Worm (Caenorhabditis elegans): ENCODE data around the gene pipp-4P.

Gene pipp-4P

ce11 chrIII:2855929-2856328 lies 36.8 kb downstream of the pipp-4P start, which contains the start of gene F56F11.4:
Gene F56F11.4, plus strand, starts transcription at chrIII:2856229.
- TF ChIP-seq W03F9.2 (tag; optimal IDR thresholded peaks at IDR 0.05), result no peak
- no peak for TF ChIP-seq him-1 (tag; optimal IDR thresholded peaks at IDR 0.05)
- TF ChIP-seq dao-5 (tag; optimal IDR thresholded peaks at IDR 0.05), result no peak

ce11 chrIII:2858334-2858733 lies 39.3 kb downstream of the pipp-4P start:
- TF ChIP-seq dao-5 (tag; optimal IDR thresholded peaks at IDR 0.05) (no peak), W03F9.2 (tag; optimal IDR thresholded peaks at IDR 0.05) (no peak), him-1 (tag; optimal IDR thresholded peaks at IDR 0.05) (no peak)

ce11 chrIII:2864669-2865068 lies 45.6 kb downstream of the pipp-4P start:
- TF ChIP-seq him-1 (tag; optimal IDR thresholded peaks at IDR 0.05), result no peak
- TF ChIP-seq W03F9.2 (tag; optimal IDR thresholded peaks at IDR 0.05), result no peak
- TF ChIP-seq dao-5 (tag; optimal IDR thresholded peaks at IDR 0.05), result no peak

DNA sequence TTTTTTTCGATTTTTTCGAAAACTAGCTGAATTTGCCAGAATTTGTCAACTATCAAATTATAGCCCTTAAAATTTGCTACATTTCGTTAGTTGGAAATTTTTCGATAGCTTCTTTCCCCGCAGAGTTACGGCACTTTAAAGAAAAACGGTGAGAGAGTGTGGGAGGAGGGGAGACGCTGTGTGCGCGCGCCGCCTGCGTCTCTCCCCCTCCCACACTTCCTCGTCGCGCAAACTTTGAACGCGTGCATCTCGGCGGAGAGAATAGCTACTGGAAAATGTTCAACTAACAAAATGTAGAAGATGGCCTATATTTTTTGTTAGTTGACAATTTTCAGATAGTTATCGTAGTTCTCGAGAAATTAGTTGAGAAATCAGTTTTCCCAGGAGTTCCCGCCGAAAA lies 47.5 kb downstream of the pipp-4P start:
- no peak for TF ChIP-seq W03F9.2 (tag; optimal IDR thresholded peaks at IDR 0.05)
- TF ChIP-seq dao-5 (tag; optimal IDR thresholded peaks at IDR 0.05), result no peak
- no peak for TF ChIP-seq him-1 (tag; optimal IDR thresholded peaks at IDR 0.05)

ce11 chrIII:2868416-2868815 lies 49.3 kb downstream of the pipp-4P start:
- TF ChIP-seq W03F9.2 (tag; optimal IDR thresholded peaks at IDR 0.05) (no peak), dao-5 (tag; optimal IDR thresholded peaks at IDR 0.05) (no peak), him-1 (tag; optimal IDR thresholded peaks at IDR 0.05) (no peak)

- TF ChIP-seq dao-5 (tag; optimal IDR thresholded peaks at IDR 0.05) (no peak), him-1 (tag; optimal IDR thresholded peaks at IDR 0.05) (no peak), W03F9.2 (tag; optimal IDR thresholded peaks at IDR 0.05) (no peak)
Observed at ce11 chrIII:2869033-2869432, 50.0 kb downstream of the pipp-4P start.

DNA sequence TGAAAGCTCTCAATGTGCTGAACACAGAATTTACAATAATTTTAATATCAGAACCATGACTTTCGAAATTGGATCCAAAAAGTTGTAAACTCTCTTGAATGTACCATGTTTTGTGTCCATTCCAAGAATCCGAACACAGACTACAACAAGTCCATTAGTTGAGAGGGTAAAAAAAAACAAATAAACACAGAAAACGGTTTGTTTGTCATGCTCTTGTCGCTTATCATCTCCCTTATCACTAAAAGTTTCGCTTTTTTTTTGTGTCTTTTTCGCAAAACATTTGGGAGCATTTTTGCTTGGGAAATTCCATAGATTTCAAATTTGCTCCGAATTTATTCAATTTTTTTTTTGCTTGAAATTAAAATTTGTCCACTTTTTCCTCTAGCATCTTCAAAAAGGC lies 50.4 kb downstream of the pipp-4P start:
- no peak for TF ChIP-seq dao-5 (tag; optimal IDR thresholded peaks at IDR 0.05)
- no peak for TF ChIP-seq him-1 (tag; optimal IDR thresholded peaks at IDR 0.05)
- no peak for TF ChIP-seq W03F9.2 (tag; optimal IDR thresholded peaks at IDR 0.05)

ce11 chrIII:2870228-2870627 lies 51.1 kb downstream of the pipp-4P start:
- TF ChIP-seq dao-5 (tag; optimal IDR thresholded peaks at IDR 0.05) (no peak), W03F9.2 (tag; optimal IDR thresholded peaks at IDR 0.05) (no peak), him-1 (tag; optimal IDR thresholded peaks at IDR 0.05) (no peak)

DNA sequence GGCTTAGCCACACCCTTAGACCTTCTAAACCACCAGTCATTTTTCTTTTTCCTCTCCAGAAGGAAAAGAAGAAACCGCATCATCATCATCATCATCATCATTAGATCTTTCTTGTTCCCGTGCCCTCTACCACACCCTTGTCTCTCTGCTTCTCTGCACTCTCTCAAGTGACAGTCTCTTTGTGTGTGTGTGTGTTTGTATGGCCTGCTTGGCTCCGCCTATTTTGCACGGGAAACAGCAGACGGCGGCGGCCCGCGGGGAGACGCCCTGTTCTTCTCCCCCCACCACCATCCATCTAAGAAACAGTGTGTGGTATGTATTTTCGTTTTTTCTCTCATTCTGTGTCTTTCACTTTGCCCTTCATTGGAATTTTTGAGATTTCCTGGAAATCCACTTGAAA lies 52.7 kb downstream of the pipp-4P start:
- peak; percentile 1 for TF ChIP-seq W03F9.2 (tag; optimal IDR thresholded peaks at IDR 0.05)
- TF ChIP-seq him-1 (tag; optimal IDR thresholded peaks at IDR 0.05), result no peak
- TF ChIP-seq dao-5 (tag; optimal IDR thresholded peaks at IDR 0.05), result no peak

ce11 chrIII:2873116-2873644 lies 54.1 kb downstream of the pipp-4P start:
- TF ChIP-seq him-1 (tag; optimal IDR thresholded peaks at IDR 0.05) (no peak), W03F9.2 (tag; optimal IDR thresholded peaks at IDR 0.05) (no peak), dao-5 (tag; optimal IDR thresholded peaks at IDR 0.05) (no peak)

DNA sequence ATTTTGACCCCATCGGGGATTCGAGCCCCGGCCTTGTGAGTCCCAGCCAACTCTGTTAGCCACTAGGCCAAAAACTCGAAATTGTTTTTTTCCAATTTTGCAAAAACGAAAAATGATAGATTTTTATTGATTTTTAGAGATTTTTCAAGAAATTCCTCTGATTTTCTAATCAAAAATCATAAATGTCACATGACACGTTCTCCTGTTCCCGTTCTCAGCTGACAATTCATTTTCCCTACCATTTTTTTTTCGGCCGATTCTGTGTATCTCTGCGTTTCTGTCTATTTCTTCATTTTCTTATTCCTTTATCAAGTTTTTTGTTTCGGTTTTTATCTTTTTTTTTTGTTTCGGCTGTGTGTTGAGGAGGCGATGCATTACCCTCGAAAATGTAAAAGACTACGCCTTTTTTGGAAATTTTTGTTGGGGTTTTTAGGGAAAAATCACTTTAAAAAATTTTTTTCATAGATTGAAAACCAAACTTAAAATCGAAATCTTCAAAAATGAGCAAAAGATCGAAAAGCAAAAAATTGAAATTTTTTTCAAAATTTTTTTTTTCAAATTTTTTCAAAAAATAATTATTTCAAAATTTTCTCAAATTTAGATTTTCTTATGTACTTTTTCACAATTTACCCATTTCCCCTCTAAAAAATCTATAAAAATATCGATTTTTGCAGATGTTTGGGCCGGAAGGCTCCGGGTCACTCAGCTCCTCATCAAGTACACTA lies 55.2 kb downstream of the pipp-4P start, which contains the start of gene klf-1:
Gene klf-1, plus strand, starts transcription at position 675 of the 725 bp plus-strand sequence.
- TF ChIP-seq W03F9.2 (tag; optimal IDR thresholded peaks at IDR 0.05), result no peak
- no peak for TF ChIP-seq dao-5 (tag; optimal IDR thresholded peaks at IDR 0.05)
- no peak for TF ChIP-seq him-1 (tag; optimal IDR thresholded peaks at IDR 0.05)

ce11 chrIII:2875946-2876345 lies 56.9 kb downstream of the pipp-4P start:
- TF ChIP-seq W03F9.2 (tag; optimal IDR thresholded peaks at IDR 0.05) (peak; percentile 16), him-1 (tag; optimal IDR thresholded peaks at IDR 0.05) (no peak)

All from whole organism, L4/young adult.